Worm (Caenorhabditis elegans): ENCODE measurements around the gene epi-1.

epi-1 gene

DNA sequence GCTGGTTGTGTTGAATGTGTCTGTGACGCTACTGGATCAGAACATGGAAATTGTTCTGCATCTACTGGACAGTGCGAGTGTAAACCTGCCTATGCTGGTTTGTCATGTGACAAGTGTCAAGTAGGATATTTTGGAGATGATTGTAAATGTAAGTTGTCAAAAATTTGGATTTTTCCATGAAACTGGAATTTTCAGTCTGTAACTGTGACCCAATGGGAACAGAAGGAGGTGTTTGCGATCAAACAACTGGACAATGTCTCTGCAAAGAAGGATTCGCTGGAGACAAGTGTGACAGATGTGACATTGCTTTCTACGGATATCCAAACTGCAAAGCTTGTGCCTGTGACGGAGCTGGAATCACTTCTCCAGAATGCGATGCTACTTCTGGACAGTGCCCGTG, 1.9 kb downstream of the epi-1 start:
- TF ChIP-seq hsf-1 (GFP tag; IDR thresholded peaks at IDR 0.05) (no peak), ama-1 (optimal IDR thresholded peaks at IDR 0.05) (no peak), ama-1 (GFP tag; optimal IDR thresholded peaks at IDR 0.05) (no peak), hlh-12 (tag; optimal IDR thresholded peaks at IDR 0.05) (no peak), atf-7 (tag; optimal IDR thresholded peaks at IDR 0.05) (no peak), hrde-1 (tag; optimal IDR thresholded peaks at IDR 0.05; ENCODE audit: borderline replicate concordance) (no peak)

DNA sequence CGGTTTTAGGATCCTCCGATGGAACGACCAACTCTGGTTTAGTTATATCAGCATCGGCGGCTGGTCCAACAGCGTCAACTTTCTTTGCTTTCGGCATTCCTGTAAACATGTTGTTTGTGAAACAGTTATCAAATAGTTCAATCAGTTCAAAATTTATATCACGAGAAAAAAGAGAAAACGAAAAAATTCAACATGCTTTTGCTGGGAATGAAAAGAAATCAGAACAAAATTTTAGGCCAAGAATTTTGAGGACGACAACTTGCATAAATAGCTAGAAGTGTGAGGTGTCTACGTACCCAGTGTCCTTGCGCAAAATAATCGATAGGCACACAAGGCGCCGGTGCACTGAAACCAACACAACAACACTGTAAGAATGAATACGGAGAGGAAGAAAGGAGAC, 13.8 kb downstream of the epi-1 start, which contains the start of gene K08C7.4:
Gene K08C7.4 (minus strand): TSS at position 101 of the 400 bp plus-strand sequence.
- TF ChIP-seq chd-7 (tag; optimal IDR thresholded peaks at IDR 0.05) (no peak), mel-28 (tag; optimal IDR thresholded peaks at IDR 0.05; ENCODE audit: borderline replicate concordance) (no peak), rcor-1 (GFP tag; IDR thresholded peaks at IDR 0.05) (no peak), snpc-1.3 (tag; optimal IDR thresholded peaks at IDR 0.05; ENCODE audit: insufficient read depth) (no peak), ceh-27 (GFP tag; optimal IDR thresholded peaks at IDR 0.05) (no peak)

- TF ChIP-seq rpc-1 (optimal IDR thresholded peaks at IDR 0.05) (no peak), rpc-1 (tag; optimal IDR thresholded peaks at IDR 0.05) (no peak), nfya-1 (tag; optimal IDR thresholded peaks at IDR 0.05; ENCODE audit: borderline replicate concordance, insufficient read depth) (no peak), attf-6 (GFP tag; IDR thresholded peaks at IDR 0.05) (no peak), nfyb-1 (GFP tag; IDR thresholded peaks at IDR 0.05) (no peak), hrde-1 (tag; optimal IDR thresholded peaks at IDR 0.05; ENCODE audit: borderline replicate concordance) (no peak), ceh-40 (GFP tag; IDR thresholded peaks at IDR 0.05) (no peak), Y95B8A.8 (GFP tag; IDR thresholded peaks at IDR 0.05) (no peak), atf-7 (tag; optimal IDR thresholded peaks at IDR 0.05) (no peak), zfh-2 (GFP tag; conservative IDR thresholded peaks at IDR 0.05) (no peak), B0035.1 (tag; optimal IDR thresholded peaks at IDR 0.05) (no peak), ztf-18 (tag; optimal IDR thresholded peaks at IDR 0.05) (no peak), repo-1 (tag; optimal IDR thresholded peaks at IDR 0.05) (no peak), ztf-26 (tag; optimal IDR thresholded peaks at IDR 0.05) (no peak), snpc-3.4 (tag; optimal IDR thresholded peaks at IDR 0.05) (no peak), Y79H2A.3 (GFP tag; conservative IDR thresholded peaks at IDR 0.05) (no peak), gei-17 (GFP tag; optimal IDR thresholded peaks at IDR 0.05) (no peak), Y67H2A.10 (GFP tag; conservative IDR thresholded peaks at IDR 0.05) (no peak), bed-2 (GFP tag; IDR thresholded peaks at IDR 0.05) (no peak), lin-40 (tag; optimal IDR thresholded peaks at IDR 0.05) (no peak)
Measured at ce11 chrIV:10682155-10682749, 15.6 kb downstream of the epi-1 start, which contains the start of gene fmo-2. Gene fmo-2 (plus strand): TSS chrIV:10682524.

ce11 chrIV:10685758-10686157, 19.1 kb downstream of the epi-1 start, which contains the start of the genes K08C7.6 and R102.1:
Gene K08C7.6 (minus strand): TSS chrIV:10685858.
Gene R102.1 (plus strand): TSS chrIV:10686048.
- TF ChIP-seq athp-1 (tag; optimal IDR thresholded peaks at IDR 0.05) (no peak), aptf-3 (GFP tag; IDR thresholded peaks at IDR 0.05) (no peak), F22D6.2 (tag; optimal IDR thresholded peaks at IDR 0.05) (no peak), tbp1 (GFP tag; optimal IDR thresholded peaks at IDR 0.05) (no peak), cebp-2 (GFP tag; IDR thresholded peaks at IDR 0.05) (no peak), ceh-27 (GFP tag; optimal IDR thresholded peaks at IDR 0.05) (no peak), madf-3 (GFP tag; IDR thresholded peaks at IDR 0.05) (no peak), dox-1 (GFP tag; IDR thresholded peaks at IDR 0.05) (no peak), F49E8.2 (tag; optimal IDR thresholded peaks at IDR 0.05; ENCODE audit: insufficient read depth) (no peak), sptf-2 (GFP tag; optimal IDR thresholded peaks at IDR 0.05) (no peak), nhr-120 (GFP tag; IDR thresholded peaks at IDR 0.05) (no peak)
